Worm (Caenorhabditis elegans) whole organism, L2 larva: ENCODE data around the gene Y54F10AM.8.

Source experiments
- R02D3.7 ChIP-seq: fragments of 150-350 bp; optimal IDR thresholded peaks from 2 replicates; lab custom pipeline; 2014; ENCODE audit warnings: missing biosample characterization, missing genetic modification characterization
- alr-1 ChIP-seq: fragments of 150-350 bp; optimal IDR thresholded peaks from 2 replicates; lab custom pipeline; 2014; ENCODE audit warnings: missing biosample characterization, missing genetic modification characterization
- blmp-1 ChIP-seq: sonication (generic microtip); optimal IDR thresholded peaks from 2 replicates; lab custom pipeline; 2017; ENCODE audit warnings: missing genetic modification characterization, mild to moderate bottlenecking, missing compliant biosample characterization, antibody characterized with exemption, moderate library complexity; ENCODE audit not compliant: insufficient read depth
- ceh-16 ChIP-seq: fragments of 150-350 bp; optimal IDR thresholded peaks from 2 replicates; lab custom pipeline; 2014; ENCODE audit warnings: missing biosample characterization, missing genetic modification characterization
- elt-1 ChIP-seq: fragments of 150-350 bp; optimal IDR thresholded peaks from 2 replicates; lab custom pipeline; 2014; ENCODE audit warnings: missing biosample characterization, missing genetic modification characterization
- elt-3 ChIP-seq: sonication (generic microtip); optimal IDR thresholded peaks from 2 replicates; lab custom pipeline; 2017; ENCODE audit warnings: missing biosample characterization, missing genetic modification characterization
- fos-1 ChIP-seq: fragments of 150-350 bp; optimal IDR thresholded peaks from 2 replicates; lab custom pipeline; 2014; ENCODE audit warnings: missing biosample characterization, missing genetic modification characterization
- gmeb-1 ChIP-seq: fragments of 150-350 bp; optimal IDR thresholded peaks from 2 replicates; lab custom pipeline; 2014; ENCODE audit warnings: missing biosample characterization, missing genetic modification characterization
- lin-11 ChIP-seq: fragments of 150-350 bp; sonication (generic microtip); optimal IDR thresholded peaks from 2 replicates; lab custom pipeline; 2014; ENCODE audit warnings: missing biosample characterization, missing genetic modification characterization, inconsistent platforms, mixed read lengths
- lin-13 ChIP-seq: fragments of 150-350 bp; optimal IDR thresholded peaks from 2 replicates; lab custom pipeline; 2014; ENCODE audit warnings: missing biosample characterization, missing genetic modification reagents, missing genetic modification characterization
- lsy-2 ChIP-seq, 2 experiments: fragments of 150-350 bp in 1 of 2; sonication (generic microtip) in 1 of 2; optimal IDR thresholded peaks; 2 replicates each; lab custom pipeline; 2014 to 2017; ENCODE audit warnings: missing biosample characterization in 2 of 2, missing genetic modification characterization in 2 of 2
- nhr-10 ChIP-seq: sonication (generic microtip); optimal IDR thresholded peaks from 2 replicates; lab custom pipeline; 2017; ENCODE audit warnings: missing biosample characterization, missing genetic modification characterization
- nhr-129 ChIP-seq: fragments of 150-350 bp; optimal IDR thresholded peaks from 2 replicates; lab custom pipeline; 2014; ENCODE audit warnings: missing biosample characterization, missing genetic modification characterization
- nhr-21 ChIP-seq: fragments of 150-350 bp; optimal IDR thresholded peaks from 2 replicates; lab custom pipeline; 2014; ENCODE audit warnings: missing biosample characterization, missing genetic modification characterization
- nhr-237 ChIP-seq: fragments of 150-350 bp; optimal IDR thresholded peaks from 2 replicates; lab custom pipeline; 2014; ENCODE audit warnings: missing biosample characterization, missing genetic modification characterization
- nhr-6 ChIP-seq: fragments of 150-350 bp; optimal IDR thresholded peaks from 2 replicates; lab custom pipeline; 2014; ENCODE audit warnings: missing biosample characterization, missing genetic modification characterization
- sma-3 ChIP-seq: sonication (generic microtip); optimal IDR thresholded peaks from 2 replicates; lab custom pipeline; 2016; ENCODE audit warnings: missing genetic modification reagents, missing genetic modification characterization, missing compliant biosample characterization
- sma-9 ChIP-seq, 2 experiments: fragments of 150-350 bp in 1 of 2; sonication (generic microtip) in 1 of 2; optimal IDR thresholded peaks; 2 replicates each; lab custom pipeline; 2014 to 2016; ENCODE audit warnings: missing genetic modification characterization in 2 of 2, mild to moderate bottlenecking in 1 of 2, missing biosample characterization in 1 of 2, missing compliant biosample characterization in 1 of 2, missing genetic modification reagents in 1 of 2, moderate library complexity in 1 of 2
- zag-1 ChIP-seq: fragments of 150-350 bp; optimal IDR thresholded peaks from 2 replicates; lab custom pipeline; 2014; ENCODE audit warnings: missing biosample characterization, missing genetic modification characterization
- ztf-4 ChIP-seq: fragments of 150-350 bp; optimal IDR thresholded peaks from 2 replicates; lab custom pipeline; 2014; ENCODE audit warnings: missing biosample characterization, missing genetic modification characterization

The Y54F10AM.8 gene

ce11 chrIII:2468202-2468601 lies 39.6 kb downstream of the Y54F10AM.8 start, which contains the start of the genes E02H9.9 and E02H9.1:
E02H9.9 (minus strand) TSS chrIII:2468302.
E02H9.1 (plus strand) TSS chrIII:2468486.
- no peak for TF ChIP-seq blmp-1 (tag; lab: Kevin White, UChicago)
- TF ChIP-seq nhr-237 (tag; lab: Kevin White, UChicago) = no peak
- no peak for TF ChIP-seq lin-13 (GFP tag; lab: Kevin White, UChicago)
- no peak for TF ChIP-seq zag-1 (tag; lab: Kevin White, UChicago)
- TF ChIP-seq nhr-6 = no peak
- no peak for TF ChIP-seq nhr-129 (tag; lab: Kevin White, UChicago)
- TF ChIP-seq elt-1 (tag; lab: Kevin White, UChicago) = no peak
- TF ChIP-seq alr-1 (tag; lab: Kevin White, UChicago) = no peak
- TF ChIP-seq ceh-16 (tag; lab: Kevin White, UChicago) = no peak
- TF ChIP-seq sma-3 (GFP tag; lab: Kevin White, UChicago) = no peak
- no peak for TF ChIP-seq lin-11 (tag; lab: Kevin White, UChicago)
- no peak for TF ChIP-seq sma-9 (GFP tag; optimal IDR thresholded peaks at IDR 0.05; lab: Kevin White, UChicago)
- no peak for TF ChIP-seq sma-9 (tag; optimal IDR thresholded peaks at IDR 0.05; lab: Kevin White, UChicago)
- TF ChIP-seq elt-3 (tag; lab: Kevin White, UChicago) = no peak
- no peak for TF ChIP-seq R02D3.7 (tag; lab: Kevin White, UChicago)
- TF ChIP-seq gmeb-1 (tag; lab: Kevin White, UChicago) = no peak
- no peak for TF ChIP-seq lsy-2 (tag; optimal IDR thresholded peaks at IDR 0.05; lab: Kevin White, UChicago)
- no peak for TF ChIP-seq ztf-4 (tag; lab: Kevin White, UChicago)
- no peak for TF ChIP-seq nhr-10 (tag; lab: Kevin White, UChicago)
- TF ChIP-seq fos-1 = no peak

ce11 chrIII:2458742-2459141 lies 49.0 kb downstream of the Y54F10AM.8 start, which contains the start of gene E02H9.3:
E02H9.3 (plus strand) TSS chrIII:2459042.
- peak; percentile 44 for TF ChIP-seq fos-1

- TF ChIP-seq nhr-129 (tag; lab: Kevin White, UChicago) (no peak), fos-1 (peak; percentile 44), nhr-21 (tag; lab: Kevin White, UChicago) (no peak), nhr-10 (tag; lab: Kevin White, UChicago) (no peak)
Observed at ce11 chrIII:2454757-2455306, 52.9 kb downstream of the Y54F10AM.8 start, which contains the start of gene nhr-121. nhr-121 (minus strand) TSS chrIII:2454807.
